Worm (Caenorhabditis elegans) whole organism, mixed stage, embryonic: Measurements from ENCODE around the gene rpl-42.
"Not testable (repeated sequence)": the region's sequence is repeated elsewhere in the genome, so short reads cannot be mapped to it uniquely, and the experiment has no call there.

Experiments
- M03D4.4 ChIP-seq: sonication (generic microtip); optimal IDR thresholded peaks from 2 replicates; lab custom pipeline; 2017; ENCODE audit warnings: mild to moderate bottlenecking, missing genetic modification characterization, missing compliant biosample characterization
- bed-3 ChIP-seq: fragments of 200-800 bp; sonication (Bioruptor generic); optimal IDR thresholded peaks from 3 replicates; lab custom pipeline; 2018; ENCODE audit warnings: mild to moderate bottlenecking, missing genetic modification characterization, moderate library complexity, missing compliant biosample characterization
- blmp-1 ChIP-seq: fragments of 150-350 bp; optimal IDR thresholded peaks from 2 replicates; lab custom pipeline; 2014; ENCODE audit warnings: missing biosample characterization, missing genetic modification characterization
- ceh-39 ChIP-seq: fragments of 150-350 bp; optimal IDR thresholded peaks from 2 replicates; lab custom pipeline; 2014; ENCODE audit warnings: missing biosample characterization, missing genetic modification characterization
- ceh-43 ChIP-seq: fragments of 200-800 bp; sonication (Bioruptor generic); optimal IDR thresholded peaks from 2 replicates; lab custom pipeline; 2018; ENCODE audit warnings: mild to moderate bottlenecking, missing genetic modification characterization, moderate library complexity, missing compliant biosample characterization
- ceh-83 ChIP-seq: fragments of 200-800 bp; sonication (Bioruptor generic); optimal IDR thresholded peaks from 2 replicates; lab custom pipeline; 2018; ENCODE audit warnings: mild to moderate bottlenecking, missing genetic modification characterization, missing compliant biosample characterization
- ces-1 ChIP-seq: fragments of 150-350 bp; optimal IDR thresholded peaks from 2 replicates; lab custom pipeline; 2014; ENCODE audit warnings: missing biosample characterization, missing genetic modification reagents, missing genetic modification characterization
- cnd-1 ChIP-seq: fragments of 200-800 bp; sonication (Bioruptor generic); optimal IDR thresholded peaks from 2 replicates; lab custom pipeline; 2018; ENCODE audit warnings: mild to moderate bottlenecking, missing genetic modification characterization, missing compliant biosample characterization
- drap-1 ChIP-seq: fragments of 200-800 bp; sonication (Bioruptor generic); optimal IDR thresholded peaks from 3 replicates; lab custom pipeline; 2018; ENCODE audit warnings: mild to moderate bottlenecking, missing genetic modification characterization, missing compliant biosample characterization
- elt-1 ChIP-seq: sonication (generic microtip); optimal IDR thresholded peaks from 2 replicates; lab custom pipeline; 2017; ENCODE audit warnings: missing genetic modification characterization, mild to moderate bottlenecking, missing compliant biosample characterization, antibody characterized with exemption, moderate library complexity, borderline replicate concordance; ENCODE audit not compliant: insufficient read depth
- elt-3 ChIP-seq: fragments of 150-350 bp; optimal IDR thresholded peaks from 2 replicates; lab custom pipeline; 2014; ENCODE audit warnings: missing biosample characterization, missing genetic modification characterization
- flh-1 ChIP-seq: fragments of 200-800 bp; sonication (Bioruptor generic); optimal IDR thresholded peaks from 2 replicates; lab custom pipeline; 2018; ENCODE audit warnings: mild to moderate bottlenecking, missing genetic modification characterization, moderate library complexity, missing compliant biosample characterization
- ham-2 ChIP-seq: fragments of 200-800 bp; sonication (Bioruptor generic); optimal IDR thresholded peaks from 2 replicates; lab custom pipeline; 2018; ENCODE audit warnings: mild to moderate bottlenecking, missing genetic modification characterization, missing compliant biosample characterization
- hlh-1 ChIP-seq: fragments of 150-350 bp; optimal IDR thresholded peaks from 2 replicates; lab custom pipeline; 2014; ENCODE audit warnings: missing biosample characterization, missing genetic modification reagents, missing genetic modification characterization
- lin-13 ChIP-seq: fragments of 150-350 bp; optimal IDR thresholded peaks from 2 replicates; lab custom pipeline; 2014; ENCODE audit warnings: missing biosample characterization, missing genetic modification characterization
- lin-32 ChIP-seq: fragments of 200-800 bp; sonication (Bioruptor generic); optimal IDR thresholded peaks from 2 replicates; lab custom pipeline; 2018; ENCODE audit warnings: mild to moderate bottlenecking, missing genetic modification characterization, missing compliant biosample characterization
- lsy-2 ChIP-seq: fragments of 150-350 bp; optimal IDR thresholded peaks from 2 replicates; lab custom pipeline; 2014; ENCODE audit warnings: missing biosample characterization, missing genetic modification characterization
- mep-1 ChIP-seq: fragments of 150-350 bp; optimal IDR thresholded peaks from 2 replicates; lab custom pipeline; 2017; ENCODE audit warnings: missing biosample characterization, missing genetic modification reagents, missing genetic modification characterization, inconsistent platforms
- mls-2 ChIP-seq: sonication (generic microtip); optimal IDR thresholded peaks from 2 replicates; lab custom pipeline; 2016; ENCODE audit warnings: mild to moderate bottlenecking, missing genetic modification characterization, moderate library complexity, missing compliant biosample characterization
- nhr-12 ChIP-seq: fragments of 150-350 bp; optimal IDR thresholded peaks from 2 replicates; lab custom pipeline; 2014; ENCODE audit warnings: missing biosample characterization, missing genetic modification characterization
- nhr-237 ChIP-seq: fragments of 150-350 bp; optimal IDR thresholded peaks from 2 replicates; lab custom pipeline; 2014; ENCODE audit warnings: missing biosample characterization, missing genetic modification characterization
- nhr-28 ChIP-seq: fragments of 150-350 bp; optimal IDR thresholded peaks from 2 replicates; lab custom pipeline; 2014; ENCODE audit warnings: missing biosample characterization, missing genetic modification characterization
- nhr-76 ChIP-seq: sonication (generic microtip); optimal IDR thresholded peaks from 2 replicates; lab custom pipeline; 2017; ENCODE audit warnings: missing biosample characterization, missing genetic modification characterization
- pha-4 ChIP-seq: fragments of 150-350 bp; optimal IDR thresholded peaks from 2 replicates; lab custom pipeline; 2018; ENCODE audit warnings: missing biosample characterization, missing genetic modification reagents, missing genetic modification characterization
- snpc-4 ChIP-seq: fragments of 150-350 bp; optimal IDR thresholded peaks from 2 replicates; lab custom pipeline; 2014; ENCODE audit warnings: missing biosample characterization, missing genetic modification characterization
- sptf-1 ChIP-seq: sonication (generic microtip); optimal IDR thresholded peaks from 2 replicates; lab custom pipeline; 2017; ENCODE audit warnings: mild to moderate bottlenecking, missing genetic modification characterization, moderate library complexity, missing compliant biosample characterization
- tbx-8 ChIP-seq: fragments of 200-800 bp; sonication (Bioruptor generic); optimal IDR thresholded peaks from 2 replicates; lab custom pipeline; 2018; ENCODE audit warnings: mild to moderate bottlenecking, missing genetic modification characterization, moderate library complexity, missing compliant biosample characterization
- unc-120 ChIP-seq: sonication (generic microtip); optimal IDR thresholded peaks from 2 replicates; lab custom pipeline; 2017; ENCODE audit warnings: missing genetic modification characterization, missing compliant biosample characterization; ENCODE audit not compliant: poor library complexity, severe bottlenecking
- unc-39 ChIP-seq: fragments of 150-350 bp; optimal IDR thresholded peaks from 2 replicates; lab custom pipeline; 2014; ENCODE audit warnings: missing biosample characterization, missing genetic modification characterization
- zip-8 ChIP-seq: fragments of 150-350 bp; optimal IDR thresholded peaks from 2 replicates; lab custom pipeline; 2014; ENCODE audit warnings: missing biosample characterization, missing genetic modification characterization
- ztf-11 ChIP-seq: fragments of 150-350 bp; optimal IDR thresholded peaks from 2 replicates; lab custom pipeline; 2014; ENCODE audit warnings: missing biosample characterization, missing genetic modification characterization

Gene rpl-42

ce11 chrII:11110419-11110818 lies 17.9 kb downstream of the rpl-42 start:
- no peak for TF ChIP-seq flh-1 (GFP tag; lab: Kevin White, UChicago)

- TF ChIP-seq nhr-237 (tag; lab: Kevin White, UChicago) (no peak), sptf-1 (tag; lab: Kevin White, UChicago) (no peak), ham-2 (GFP tag; lab: Kevin White, UChicago) (no peak), ceh-43 (GFP tag; lab: Kevin White, UChicago) (no peak), flh-1 (GFP tag; lab: Kevin White, UChicago) (no peak), blmp-1 (no peak), nhr-76 (tag; lab: Kevin White, UChicago) (no peak), pha-4 (tag; lab: Kevin White, UChicago) (no peak), lin-32 (no peak), M03D4.4 (tag; lab: Kevin White, UChicago) (no peak), cnd-1 (tag; lab: Kevin White, UChicago) (no peak), unc-39 (no peak), elt-3 (tag; lab: Kevin White, UChicago) (no peak), ces-1 (GFP tag; lab: Kevin White, UChicago) (no peak), elt-1 (tag; lab: Kevin White, UChicago) (no peak), lsy-2 (tag; lab: Kevin White, UChicago) (no peak)
These were observed 18.6 kb downstream of the rpl-42 start, which contains the start of gene glb-4 for ce11 chrII:11111107-11111506. Gene glb-4, minus strand, starts transcription at chrII:11111207.

- no peak for TF ChIP-seq ceh-39 (tag; lab: Kevin White, UChicago)
- TF ChIP-seq unc-120 (tag; lab: Kevin White, UChicago), result no peak
- no peak for TF ChIP-seq nhr-28 (tag; lab: Kevin White, UChicago)
- TF ChIP-seq snpc-4 (tag; lab: Kevin White, UChicago), result no peak
- TF ChIP-seq bed-3 (GFP tag; lab: Kevin White, UChicago), result no peak
- TF ChIP-seq hlh-1 (tag; lab: Kevin White, UChicago), result no peak
- no peak for TF ChIP-seq zip-8 (tag; lab: Kevin White, UChicago)
- TF ChIP-seq elt-3 (tag; lab: Kevin White, UChicago), result no peak
- TF ChIP-seq lin-32, result no peak
- no peak for TF ChIP-seq ces-1 (GFP tag; lab: Kevin White, UChicago)
- TF ChIP-seq mep-1 (tag; lab: Kevin White, UChicago), result no peak
- TF ChIP-seq ceh-83 (GFP tag; lab: Kevin White, UChicago), result no peak
- TF ChIP-seq tbx-8 (GFP tag; lab: Kevin White, UChicago), result no peak
- no peak for TF ChIP-seq nhr-12 (tag; lab: Kevin White, UChicago)
- no peak for TF ChIP-seq ztf-11 (tag; lab: Kevin White, UChicago)
- no peak for TF ChIP-seq nhr-76 (tag; lab: Kevin White, UChicago)
- no peak for TF ChIP-seq mls-2 (tag; lab: Kevin White, UChicago)
- TF ChIP-seq cnd-1 (tag; lab: Kevin White, UChicago), result no peak
- no peak for TF ChIP-seq drap-1 (GFP tag; lab: Kevin White, UChicago)
- no peak for TF ChIP-seq lsy-2 (tag; lab: Kevin White, UChicago)
These were observed 19.9 kb downstream of the rpl-42 start, which contains the start of gene mat-2 for ce11 chrII:11112419-11112818. Gene mat-2, plus strand, starts transcription at chrII:11112719.

ce11 chrII:11121800-11122199 lies 29.3 kb downstream of the rpl-42 start, which contains the start of gene W10C6.2:
Gene W10C6.2, minus strand, starts transcription at chrII:11121900.
- not testable (repeated sequence) for TF ChIP-seq unc-39; ham-2 (GFP tag; lab: Kevin White, UChicago); mep-1 (tag; lab: Kevin White, UChicago)

ce11 chrII:11125059-11125594 lies 32.6 kb downstream of the rpl-42 start:
- TF ChIP-seq lin-13 (tag; lab: Kevin White, UChicago) (no peak), elt-3 (tag; lab: Kevin White, UChicago) (no peak), cnd-1 (tag; lab: Kevin White, UChicago) (no peak)
